Worm (Caenorhabditis elegans) whole organism, L1 larva: ENCODE measurements around the gene Y53G8AR.9.

ENCODE experiments used
- dpl-1 ChIP-seq, 3 experiments: fragments of 150-350 bp in 2 of 3; sonication (generic microtip) in 1 of 3; optimal IDR thresholded peaks; 2 replicates each; lab custom pipeline; 2014 to 2017; ENCODE audit warnings: missing biosample characterization in 3 of 3, missing genetic modification characterization in 3 of 3, missing genetic modification reagents in 3 of 3
- nhr-19 ChIP-seq: fragments of 200-800 bp; sonication (Bioruptor generic); conservative IDR thresholded peaks from 2 replicates; pipeline ENCODE4 v1.3.6; 2022; ENCODE audit warnings: missing genetic modification characterization, missing compliant biosample characterization
- nhr-20 ChIP-seq: sonication (generic microtip); optimal IDR thresholded peaks from 2 replicates; lab custom pipeline; 2016; ENCODE audit warnings: mild to moderate bottlenecking, missing genetic modification characterization, missing compliant biosample characterization
- nhr-28 ChIP-seq: fragments of 150-350 bp; optimal IDR thresholded peaks from 2 replicates; lab custom pipeline; 2014; ENCODE audit warnings: missing biosample characterization, missing genetic modification characterization

DNA sequence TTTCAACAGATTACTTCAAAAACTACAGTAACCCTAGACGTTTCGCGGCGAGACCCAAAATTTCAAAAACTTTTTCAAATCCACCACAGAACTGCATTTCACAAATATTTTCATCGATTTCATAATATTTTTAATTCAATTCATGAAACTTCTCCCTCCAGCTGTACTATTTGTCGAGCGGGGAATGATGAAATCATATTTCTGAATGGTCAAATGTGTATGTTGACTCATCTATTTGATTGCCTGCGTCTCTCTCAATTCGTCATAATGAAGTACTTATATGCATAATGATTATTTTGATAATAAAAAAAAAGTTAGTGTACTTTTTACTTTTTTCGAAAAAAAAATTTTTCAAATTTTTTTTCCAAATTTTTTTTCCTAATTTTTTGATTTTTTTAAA is 14.7 kb downstream of the Y53G8AR.9 start:
- TF ChIP-seq dpl-1 (GFP tag; optimal IDR thresholded peaks at IDR 0.05; lab: Kevin White, UChicago), result no peak
- no peak for TF ChIP-seq nhr-19 (GFP tag; lab: Robert Waterston, UW)
- no peak for TF ChIP-seq nhr-28
- no peak for TF ChIP-seq nhr-20 (tag; lab: Kevin White, UChicago)
